Worm (Caenorhabditis elegans) whole organism, L4/young adult: ENCODE data around the gene F23B12.1.

Experiments
- dao-5 ChIP-seq: sonication (generic microtip); optimal IDR thresholded peaks from 2 replicates; lab custom pipeline; 2016; ENCODE audit warnings: missing genotype, missing genetic modification characterization, moderate library complexity, missing compliant biosample characterization
- him-1 ChIP-seq: sonication (generic microtip); optimal IDR thresholded peaks from 2 replicates; lab custom pipeline; 2016; ENCODE audit warnings: missing genotype, missing genetic modification reagents, missing genetic modification characterization, missing compliant biosample characterization

DNA sequence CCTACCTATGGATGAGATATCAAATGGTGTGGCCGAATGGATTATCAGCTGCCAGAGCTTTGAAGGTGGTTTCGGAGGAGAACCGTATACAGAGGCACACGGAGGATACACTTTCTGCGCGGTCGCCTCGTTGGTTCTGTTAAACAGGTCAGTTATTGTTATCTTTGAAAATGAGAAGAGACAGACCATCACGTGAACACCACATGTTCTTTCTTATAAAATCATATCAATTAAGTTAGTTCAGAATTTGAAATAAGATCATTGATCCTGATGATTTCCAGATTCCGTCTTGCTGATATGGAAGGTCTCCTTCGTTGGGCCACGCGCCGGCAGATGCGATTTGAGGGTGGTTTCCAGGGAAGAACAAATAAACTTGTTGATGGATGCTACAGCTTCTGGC lies 19.7 kb downstream of the F23B12.1 start:
- no peak for TF ChIP-seq dao-5 (tag; lab: Kevin White, UChicago)
- no peak for TF ChIP-seq him-1
